Worm (Caenorhabditis elegans) whole organism, L3 larva: Measurements from ENCODE around the gene B0001.3.

Experiments
- ama-1 ChIP-seq: fragments of 150-350 bp; optimal IDR thresholded peaks from 2 replicates; lab custom pipeline; 2018
- ceh-82 ChIP-seq: fragments of 150-350 bp; optimal IDR thresholded peaks from 2 replicates; lab custom pipeline; 2014; ENCODE audit warnings: missing biosample characterization, missing genetic modification characterization
- elt-3 ChIP-seq, 3 experiments: fragments of 150-350 bp in 1 of 3; sonication (generic microtip) in 2 of 3; optimal IDR thresholded peaks; 2 replicates in 2 of 3; 4 replicates in 1 of 3; lab custom pipeline; 2014 to 2017; ENCODE audit warnings: missing biosample characterization in 3 of 3, missing genetic modification characterization in 3 of 3
- fos-1 ChIP-seq: fragments of 150-350 bp; optimal IDR thresholded peaks from 2 replicates; lab custom pipeline; 2014; ENCODE audit warnings: missing biosample characterization, missing genetic modification characterization
- unc-62 ChIP-seq: fragments of 150-350 bp; sonication (generic microtip); optimal IDR thresholded peaks from 4 replicates; lab custom pipeline; 2014; ENCODE audit warnings: missing biosample characterization, missing genetic modification reagents, missing genetic modification characterization
- zag-1 ChIP-seq: fragments of 150-350 bp; optimal IDR thresholded peaks from 2 replicates; lab custom pipeline; 2014; ENCODE audit warnings: missing biosample characterization, missing genetic modification characterization
- ztf-11 ChIP-seq: fragments of 150-350 bp; optimal IDR thresholded peaks from 2 replicates; lab custom pipeline; 2014; ENCODE audit warnings: missing biosample characterization, missing genetic modification characterization

DNA sequence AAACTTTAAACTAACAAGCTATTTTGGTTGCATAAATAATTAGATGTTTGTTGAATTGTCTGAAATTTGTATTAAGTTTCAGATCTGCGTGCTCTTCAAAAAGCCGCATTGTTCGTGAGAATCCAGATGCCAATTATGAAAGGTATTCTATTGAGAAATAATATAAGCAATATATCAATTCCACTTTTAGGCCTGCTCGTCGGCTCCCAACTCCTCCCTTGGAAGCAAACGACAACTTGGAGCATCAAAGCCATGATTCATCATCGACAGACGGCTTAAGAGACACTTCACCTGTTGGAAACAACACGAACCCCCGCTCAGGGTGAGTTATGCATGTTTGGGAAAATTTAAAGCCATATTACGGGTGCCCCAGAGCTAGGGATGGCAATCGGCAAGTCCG is 17.2 kb upstream of the B0001.3 start:
- TF ChIP-seq ama-1 (lab: Kevin White, UChicago) (no peak), unc-62 (no peak), zag-1 (tag; lab: Kevin White, UChicago) (no peak), fos-1 (tag; lab: Kevin White, UChicago) (no peak), ztf-11 (no peak), elt-3 (tag; optimal IDR thresholded peaks at IDR 0.05; lab: Kevin White, UChicago) (no peak), ceh-82 (tag; lab: Kevin White, UChicago) (no peak)
